Fruit fly (Drosophila melanogaster): ENCODE data around the gene CG42655.
A peak's percentile ranks its signal among the peaks of the same experiment; 100 is the strongest.

Gene CG42655

dm6 chr3L:19955699-19956098, 2.2 kb upstream of the CG42655 start, which contains the start of gene CG42263:
CG42263 (minus strand) TSS chr3L:19955799.
- TF ChIP-seq noc (tag; optimal IDR thresholded peaks at IDR 0.05) = no peak

- TF ChIP-seq noc (tag; optimal IDR thresholded peaks at IDR 0.05) = no peak
These were observed 914 bp upstream of the CG42655 start, which contains the start of gene CG42654 for dm6 chr3L:19954426-19954825. CG42654 (minus strand) TSS chr3L:19954526.

- TF ChIP-seq noc (tag; optimal IDR thresholded peaks at IDR 0.05) = no peak
These were observed 822 bp downstream of the CG42655 start, which contains the start of gene CG33710 for dm6 chr3L:19952690-19953089. CG33710 (minus strand) TSS chr3L:19952790.

dm6 chr3L:19951868-19952267, 1.6 kb downstream of the CG42655 start, which contains the start of gene CG34258:
CG34258 (minus strand) TSS chr3L:19951968.
- no peak for TF ChIP-seq noc (tag; optimal IDR thresholded peaks at IDR 0.05)

dm6 chr3L:19951035-19951434, 2.5 kb downstream of the CG42655 start, which contains the start of gene CG32219:
CG32219 (minus strand) TSS chr3L:19951135.
- TF ChIP-seq noc (tag; optimal IDR thresholded peaks at IDR 0.05) = no peak

dm6 chr3L:19945469-19945868, 8.0 kb downstream of the CG42655 start:
- TF ChIP-seq noc (tag; optimal IDR thresholded peaks at IDR 0.05) = no peak

- TF ChIP-seq noc (tag; optimal IDR thresholded peaks at IDR 0.05) = peak; percentile 37
These were observed 12.3 kb downstream of the CG42655 start for dm6 chr3L:19941162-19941561.

- no peak for TF ChIP-seq noc (tag; optimal IDR thresholded peaks at IDR 0.05)
These were observed 13.2 kb downstream of the CG42655 start for dm6 chr3L:19940349-19940748.

- peak; percentile 20 for TF ChIP-seq noc (tag; optimal IDR thresholded peaks at IDR 0.05)
These were observed 14.5 kb downstream of the CG42655 start, which contains the start of gene Ac76E for dm6 chr3L:19939024-19939423. Ac76E (plus strand) TSS chr3L:19939287.

dm6 chr3L:19932917-19933316, 20.6 kb downstream of the CG42655 start:
- no peak for TF ChIP-seq noc (tag; optimal IDR thresholded peaks at IDR 0.05)

- TF ChIP-seq noc (tag; optimal IDR thresholded peaks at IDR 0.05) = no peak
These were observed 22.1 kb downstream of the CG42655 start, which contains the start of gene CG46462 for dm6 chr3L:19931391-19931790. CG46462 (plus strand) TSS chr3L:19931691.

- no peak for TF ChIP-seq noc (tag; optimal IDR thresholded peaks at IDR 0.05)
These were observed 23.7 kb downstream of the CG42655 start for dm6 chr3L:19929719-19930334.

- TF ChIP-seq noc (tag; optimal IDR thresholded peaks at IDR 0.05) = no peak
These were observed 24.3 kb downstream of the CG42655 start for dm6 chr3L:19929051-19929718.

dm6 chr3L:19928435-19929011, 25.0 kb downstream of the CG42655 start, which contains the start of the genes CG8004 and RhoGDI:
CG8004 (minus strand) TSS chr3L:19928508.
RhoGDI (plus strand) TSS chr3L:19928743.
- TF ChIP-seq noc (tag; optimal IDR thresholded peaks at IDR 0.05) = peak; percentile 16

- peak; percentile 28 for TF ChIP-seq noc (tag; optimal IDR thresholded peaks at IDR 0.05)
These were observed 28.7 kb downstream of the CG42655 start, which contains the start of gene Grasp65 for dm6 chr3L:19924771-19925304. Grasp65 (plus strand) TSS chr3L:19924943.
